Worm (Caenorhabditis elegans) whole organism, L3 larva: ENCODE measurements around the gene ZK686.2.

ENCODE experiments used
- ceh-82 ChIP-seq: fragments of 150-350 bp; optimal IDR thresholded peaks from 2 replicates; lab custom pipeline; 2014; ENCODE audit warnings: missing biosample characterization, missing genetic modification characterization
- elt-1 ChIP-seq: fragments of 150-350 bp; optimal IDR thresholded peaks from 2 replicates; lab custom pipeline; 2014; ENCODE audit warnings: missing biosample characterization, missing genetic modification characterization
- eor-1 ChIP-seq, 2 experiments: fragments of 150-350 bp; optimal IDR thresholded peaks; 2 replicates each; lab custom pipeline; 2014 to 2018; ENCODE audit warnings: missing biosample characterization in 2 of 2, missing genetic modification characterization in 2 of 2
- nfya-1 ChIP-seq: sonication (generic microtip); optimal IDR thresholded peaks from 2 replicates; lab custom pipeline; 2017; ENCODE audit warnings: missing genetic modification characterization, mild to moderate bottlenecking, missing compliant biosample characterization, antibody characterized with exemption, moderate library complexity; ENCODE audit not compliant: insufficient read depth
- pqm-1 ChIP-seq: fragments of 150-350 bp; optimal IDR thresholded peaks from 2 replicates; lab custom pipeline; 2017; ENCODE audit warnings: missing biosample characterization, missing genetic modification characterization, inconsistent platforms

DNA sequence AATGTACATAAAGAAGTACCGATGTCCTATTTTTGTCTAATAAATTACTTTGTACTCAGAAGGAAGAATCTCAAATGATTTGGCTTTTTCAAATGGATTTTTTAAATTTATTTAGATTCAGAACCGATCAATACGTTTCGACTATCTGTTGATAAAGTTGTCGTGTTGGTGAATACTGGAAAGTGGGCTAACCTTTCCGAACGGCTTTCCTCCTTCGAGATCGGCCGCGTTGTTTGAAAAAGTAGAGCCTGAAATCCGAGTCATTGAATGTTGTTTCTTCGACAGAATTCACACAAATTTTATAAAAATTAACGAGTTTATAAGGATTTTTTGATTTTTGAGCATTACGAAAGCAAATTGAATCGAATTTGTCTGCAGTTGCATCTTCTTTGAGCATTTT lies 7.9 kb upstream of the ZK686.2 start:
- TF ChIP-seq ceh-82 (no peak), pqm-1 (tag; lab: Kevin White, UChicago) (no peak), elt-1 (tag; lab: Kevin White, UChicago) (no peak), eor-1 (tag; optimal IDR thresholded peaks at IDR 0.05; lab: Kevin White, UChicago) (no peak), nfya-1 (no peak)
